Fruit fly (Drosophila melanogaster): Measurements from ENCODE around the gene B4.
A peak's percentile ranks its signal among the peaks of the same experiment; 100 is the strongest.

Gene B4

DNA sequence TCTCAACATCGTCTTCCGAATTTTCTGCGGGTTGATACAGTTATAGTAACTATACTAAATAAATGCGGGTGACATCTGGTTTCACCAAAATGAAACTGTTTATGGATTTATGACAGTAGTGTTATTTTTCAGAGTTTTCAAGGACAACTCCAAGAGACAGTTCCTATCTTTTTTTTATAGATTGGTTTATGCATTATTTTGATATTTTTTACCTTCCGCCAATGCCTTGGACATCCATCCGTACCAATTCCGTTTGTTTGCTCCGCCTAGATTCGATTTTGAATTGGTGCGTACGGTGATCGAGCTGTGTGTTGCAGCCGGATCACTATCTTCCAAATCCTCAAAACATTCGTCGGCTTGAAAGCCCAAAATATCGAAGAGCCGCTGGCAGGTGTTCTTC, 7.2 kb downstream of the B4 start, which contains the start of gene CG16853:
TSS of gene CG16853 (plus strand) at position 301 of the 400 bp plus-strand sequence.
- TF ChIP-seq ssp (GFP tag; IDR thresholded peaks at IDR 0.05) (no peak), CG11504 (tag; optimal IDR thresholded peaks at IDR 0.05) (no peak), E2f2 (GFP tag; IDR thresholded peaks at IDR 0.05) (no peak), HLHmδ (GFP tag; optimal IDR thresholded peaks at IDR 0.05) (no peak), CG15514 (GFP tag; optimal IDR thresholded peaks at IDR 0.05) (no peak), tna (GFP tag; IDR thresholded peaks at IDR 0.05; ENCODE audit: partially characterized antibody) (no peak), CG2120 (GFP tag; optimal IDR thresholded peaks at IDR 0.05) (no peak), CG10462 (GFP tag; optimal IDR thresholded peaks at IDR 0.05) (no peak), CG6791 (GFP tag; IDR thresholded peaks at IDR 0.05; ENCODE audit: partially characterized antibody) (no peak), Taf1 (GFP tag; IDR thresholded peaks at IDR 0.05) (no peak), CG2199 (GFP tag; IDR thresholded peaks at IDR 0.05) (no peak), ATbp (GFP tag; optimal IDR thresholded peaks at IDR 0.05) (no peak), ap (GFP tag; IDR thresholded peaks at IDR 0.05) (no peak), CG6254 (GFP tag; optimal IDR thresholded peaks at IDR 0.05) (no peak), CG17829 (tag; optimal IDR thresholded peaks at IDR 0.05) (no peak), crp (GFP tag; optimal IDR thresholded peaks at IDR 0.05) (no peak), disco-r (GFP tag; optimal IDR thresholded peaks at IDR 0.05) (no peak), CG10147 (GFP tag; optimal IDR thresholded peaks at IDR 0.05) (no peak), CG8281 (tag; optimal IDR thresholded peaks at IDR 0.05) (no peak), yki (optimal IDR thresholded peaks at IDR 0.05) (no peak)

dm6 chr2L:13540704-13541103, 8.4 kb downstream of the B4 start, which contains the start of gene CG16852:
Gene CG16852 (plus strand): TSS chr2L:13540751.
- TF ChIP-seq CTCF (GFP tag; optimal IDR thresholded peaks at IDR 0.05): peak; percentile 79
- no peak for TF ChIP-seq CG13894 (tag; optimal IDR thresholded peaks at IDR 0.05)
- TF ChIP-seq CG10979 (tag; optimal IDR thresholded peaks at IDR 0.05): peak; percentile 56

dm6 chr2L:13535678-13536077, 13.4 kb downstream of the B4 start, which contains the start of gene CG15638:
Gene CG15638 (minus strand): TSS chr2L:13535778.
- TF ChIP-seq Ets97D (GFP tag; optimal IDR thresholded peaks at IDR 0.05): no peak
- TF ChIP-seq cato (GFP tag; optimal IDR thresholded peaks at IDR 0.05; ENCODE audit: borderline replicate concordance): no peak
- no peak for TF ChIP-seq CG11456 (GFP tag; IDR thresholded peaks at IDR 0.05)
- TF ChIP-seq CG14710 (tag; optimal IDR thresholded peaks at IDR 0.05): no peak
- TF ChIP-seq CG3163 (GFP tag; optimal IDR thresholded peaks at IDR 0.05): no peak
- TF ChIP-seq Sox102F (GFP tag; optimal IDR thresholded peaks at IDR 0.05): no peak
- TF ChIP-seq lilli (GFP tag; optimal IDR thresholded peaks at IDR 0.05): no peak
- no peak for TF ChIP-seq NfI (GFP tag; optimal IDR thresholded peaks at IDR 0.05)
- no peak for TF ChIP-seq Bgb (GFP tag; IDR thresholded peaks at IDR 0.05; ENCODE audit: partially characterized antibody)
- no peak for TF ChIP-seq CG14965 (GFP tag; optimal IDR thresholded peaks at IDR 0.05; ENCODE audit: borderline replicate concordance)
- no peak for TF ChIP-seq dan (GFP tag; IDR thresholded peaks at IDR 0.05)
- no peak for TF ChIP-seq MESR4 (GFP tag; optimal IDR thresholded peaks at IDR 0.05)
- no peak for TF ChIP-seq CG4360 (GFP tag; IDR thresholded peaks at IDR 0.05)

DNA sequence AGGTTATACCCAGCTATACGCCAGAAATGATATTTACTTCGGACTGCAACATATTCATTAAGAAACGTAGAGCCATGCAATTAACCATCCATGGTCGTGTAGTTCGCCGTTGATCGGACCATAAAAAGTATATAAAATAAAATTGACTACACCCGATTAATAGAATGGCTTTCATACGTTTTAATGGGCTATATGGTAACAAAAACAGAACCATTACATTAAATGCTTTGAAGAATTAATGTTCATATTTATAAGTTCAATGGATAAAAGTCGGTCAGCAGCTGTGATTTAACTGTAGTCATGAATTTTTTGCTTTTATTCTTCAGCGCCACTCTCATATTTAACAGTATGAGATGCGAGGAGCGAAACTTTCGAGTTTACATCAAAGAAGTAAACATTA, 16.6 kb downstream of the B4 start, which contains the start of gene CG33645:
TSS of gene CG33645 (plus strand) at position 301 of the 400 bp plus-strand sequence.
- TF ChIP-seq mirr (GFP tag; optimal IDR thresholded peaks at IDR 0.05) (no peak), E2f1 (GFP tag; IDR thresholded peaks at IDR 0.05) (no peak), unc-4 (GFP tag; IDR thresholded peaks at IDR 0.05; ENCODE audit: partially characterized antibody) (no peak), ftz-f1 (GFP tag; optimal IDR thresholded peaks at IDR 0.05) (no peak), CG10654 (GFP tag; optimal IDR thresholded peaks at IDR 0.05) (no peak), mld (GFP tag; IDR thresholded peaks at IDR 0.05; ENCODE audit: partially characterized antibody) (no peak), CG34422 (GFP tag; IDR thresholded peaks at IDR 0.05) (no peak), CG12942 (GFP tag; optimal IDR thresholded peaks at IDR 0.05) (no peak), sob (GFP tag; IDR thresholded peaks at IDR 0.05) (no peak), Hmx (GFP tag; optimal IDR thresholded peaks at IDR 0.05) (no peak), Oaz (GFP tag; IDR thresholded peaks at IDR 0.05) (no peak), C15 (GFP tag; IDR thresholded peaks at IDR 0.05) (no peak), tgo (GFP tag; IDR thresholded peaks at IDR 0.05) (no peak)

Data from whole organism, embryonic.